Worm (Caenorhabditis elegans): ENCODE data around the gene B0507.3.

- TF ChIP-seq snpc-4 (tag; optimal IDR thresholded peaks at IDR 0.05), result no peak
- TF ChIP-seq unc-39 (tag; optimal IDR thresholded peaks at IDR 0.05), result no peak
These were observed 27.5 kb downstream of the B0507.3 start for ce11 chrV:8796246-8796645.
